Worm (Caenorhabditis elegans) whole organism, midembryonic: ENCODE measurements around the gene F49E11.2.

Experiments used
- T22C8.4 ChIP-seq: fragments of 200-800 bp; sonication (Bioruptor generic); IDR thresholded peaks from 2 replicates; pipeline ENCODE4 v1.3.6; 2022; ENCODE audit warnings: missing genetic modification characterization, missing compliant biosample characterization
- flt-1 ChIP-seq: fragments of 200-800 bp; sonication (Bioruptor generic); IDR thresholded peaks from 2 replicates; pipeline ENCODE4 v1.3.6; 2022; ENCODE audit warnings: missing genetic modification characterization, missing compliant biosample characterization
- klf-2 ChIP-seq: fragments of 200-800 bp; sonication (Bioruptor generic); conservative IDR thresholded peaks from 2 replicates; pipeline ENCODE4 v1.3.6; 2022; ENCODE audit warnings: missing genetic modification reagents, missing genetic modification characterization, missing compliant biosample characterization
- med-1 ChIP-seq: sonication (generic microtip); optimal IDR thresholded peaks from 2 replicates; lab custom pipeline; 2017; ENCODE audit warnings: missing genetic modification characterization, mild to moderate bottlenecking, missing compliant biosample characterization, antibody characterized with exemption, missing genetic modification reagents; ENCODE audit not compliant: insufficient read depth
- ref-1 ChIP-seq: fragments of 200-800 bp; sonication (Bioruptor generic); conservative IDR thresholded peaks from 2 replicates; pipeline ENCODE4 v1.3.6; 2022; ENCODE audit warnings: missing genetic modification reagents, missing genetic modification characterization, missing compliant biosample characterization
- tab-1 ChIP-seq: fragments of 200-800 bp; sonication (Bioruptor generic); IDR thresholded peaks from 2 replicates; pipeline ENCODE4 v1.3.6; 2022; ENCODE audit warnings: missing genetic modification characterization, missing compliant biosample characterization
- ztf-23 ChIP-seq: fragments of 200-800 bp; sonication (Bioruptor generic); IDR thresholded peaks from 2 replicates; pipeline ENCODE4 v1.3.6; 2022; ENCODE audit warnings: missing genetic modification reagents, missing genetic modification characterization, missing compliant biosample characterization
- ztf-29 ChIP-seq: fragments of 200-800 bp; sonication (Bioruptor generic); IDR thresholded peaks from 2 replicates; pipeline ENCODE4 v1.3.6; 2022; ENCODE audit warnings: missing genetic modification reagents, missing genetic modification characterization, missing compliant biosample characterization

ce11 chrIV:13056026-13056425 lies 17.2 kb upstream of the F49E11.2 start, which contains the start of gene scl-1:
- TF ChIP-seq ztf-29 (GFP tag; lab: Robert Waterston, UW), result no peak
- TF ChIP-seq med-1 (GFP tag; lab: Kevin White, UChicago), result no peak
- no peak for TF ChIP-seq T22C8.4 (GFP tag; lab: Robert Waterston, UW)
- no peak for TF ChIP-seq tab-1
- no peak for TF ChIP-seq klf-2 (GFP tag; lab: Robert Waterston, UW)
- no peak for TF ChIP-seq flt-1 (GFP tag; lab: Robert Waterston, UW)
- no peak for TF ChIP-seq ztf-23 (GFP tag; lab: Robert Waterston, UW)
- TF ChIP-seq ref-1 (GFP tag; lab: Robert Waterston, UW), result no peak
